Worm (Caenorhabditis elegans) whole organism, early embryonic: ENCODE measurements around the gene sri-7.

Experiments
- ama-1 ChIP-seq: fragments of 150-350 bp; optimal IDR thresholded peaks from 2 replicates; lab custom pipeline; 2014
- hmbx-1 ChIP-seq: sonication (generic microtip); optimal IDR thresholded peaks from 2 replicates; lab custom pipeline; 2016; ENCODE audit warnings: mild to moderate bottlenecking, missing genetic modification characterization, missing compliant biosample characterization
- pes-1 ChIP-seq: fragments of 200-800 bp; sonication (Bioruptor generic); IDR thresholded peaks from 2 replicates; pipeline ENCODE4 v1.3.6; 2022; ENCODE audit warnings: missing genetic modification reagents, missing genetic modification characterization, missing compliant biosample characterization

ce11 chrV:15394906-15395305 is 5.2 kb upstream of the sri-7 start, which contains the start of gene T06E6.1:
- TF ChIP-seq ama-1 (lab: Kevin White, UChicago): no peak
- no peak for TF ChIP-seq hmbx-1
- TF ChIP-seq pes-1 (GFP tag; lab: Robert Waterston, UW): no peak
